Fruit fly (Drosophila melanogaster) whole organism, embryonic: ENCODE data around the gene CG13074.

Experiments used
- Bgb ChIP-seq: fragments of 200-800 bp; sonication (Bioruptor generic); IDR thresholded peaks from 2 replicates; pipeline ENCODE4 v1.3.6; 2022; ENCODE audit warnings: missing biosample characterization, missing genetic modification characterization; ENCODE audit not compliant: partially characterized antibody
- CG10209 ChIP-seq: fragments of 200-800 bp; sonication (Bioruptor generic); optimal IDR thresholded peaks from 3 replicates; lab custom pipeline; 2017; ENCODE audit warnings: missing biosample characterization, mild to moderate bottlenecking, missing genetic modification characterization, missing genetic modification reagents
- CG10565 ChIP-seq: fragments of 200-800 bp; sonication (Bioruptor generic); optimal IDR thresholded peaks from 3 replicates; lab custom pipeline; 2016; ENCODE audit warnings: missing biosample characterization, mild to moderate bottlenecking, missing genetic modification characterization
- CG12071 ChIP-seq: fragments of 200-800 bp; sonication (Bioruptor generic); optimal IDR thresholded peaks from 3 replicates; lab custom pipeline; 2018; ENCODE audit warnings: missing biosample characterization, mild to moderate bottlenecking, missing genetic modification characterization
- CG1529 ChIP-seq: fragments of 200-800 bp; sonication (Bioruptor generic); optimal IDR thresholded peaks from 3 replicates; lab custom pipeline; 2018; ENCODE audit warnings: missing biosample characterization, missing genetic modification characterization
- CG1603 ChIP-seq: fragments of 200-800 bp; sonication (Bioruptor generic); optimal IDR thresholded peaks from 2 replicates; lab custom pipeline; 2019; ENCODE audit warnings: missing biosample characterization, mild to moderate bottlenecking, missing genetic modification characterization, moderate library complexity
- CG16815 ChIP-seq: fragments of 200-800 bp; sonication (Bioruptor generic); optimal IDR thresholded peaks from 3 replicates; lab custom pipeline; 2017; ENCODE audit warnings: missing biosample characterization, mild to moderate bottlenecking, missing genetic modification characterization
- CG2199 ChIP-seq: fragments of 200-800 bp; sonication (Bioruptor generic); IDR thresholded peaks from 3 replicates; pipeline ENCODE4 v1.3.6; 2022; ENCODE audit warnings: missing biosample characterization, missing genetic modification characterization
- CG3065 ChIP-seq: fragments of 200-800 bp; sonication (Bioruptor generic); optimal IDR thresholded peaks from 2 replicates; lab custom pipeline; 2016; ENCODE audit warnings: missing biosample characterization, missing genetic modification characterization
- CG34376 ChIP-seq: fragments of 200-800 bp; sonication (Bioruptor generic); optimal IDR thresholded peaks from 2 replicates; lab custom pipeline; 2018; ENCODE audit warnings: missing biosample characterization, mild to moderate bottlenecking, missing genetic modification characterization
- CG3838 ChIP-seq: fragments of 200-800 bp; sonication (Bioruptor generic); optimal IDR thresholded peaks from 3 replicates; lab custom pipeline; 2016; ENCODE audit warnings: missing biosample characterization, missing genetic modification characterization
- CG4820 ChIP-seq: fragments of 200-800 bp; sonication (Bioruptor generic); optimal IDR thresholded peaks from 3 replicates; lab custom pipeline; 2016; ENCODE audit warnings: missing biosample characterization, missing genetic modification characterization
- CG4854 ChIP-seq: fragments of 200-800 bp; sonication (Bioruptor generic); optimal IDR thresholded peaks from 2 replicates; lab custom pipeline; 2016; ENCODE audit warnings: missing biosample characterization, missing genetic modification characterization, inconsistent platforms
- CG6765 ChIP-seq: fragments of 200-800 bp; sonication (Bioruptor generic); optimal IDR thresholded peaks from 3 replicates; lab custom pipeline; 2017; ENCODE audit warnings: missing biosample characterization, mild to moderate bottlenecking, missing genetic modification characterization
- CG6791 ChIP-seq: fragments of 200-800 bp; sonication (Bioruptor generic); IDR thresholded peaks from 3 replicates; pipeline ENCODE4 v1.3.6; 2022; ENCODE audit warnings: missing biosample characterization, missing genetic modification characterization; ENCODE audit not compliant: partially characterized antibody
- CG7839 ChIP-seq: fragments of 200-800 bp; sonication (Bioruptor generic); optimal IDR thresholded peaks from 3 replicates; lab custom pipeline; 2018; ENCODE audit warnings: missing biosample characterization, mild to moderate bottlenecking, missing genetic modification characterization, moderate library complexity
- CG8359 ChIP-seq: fragments of 200-800 bp; sonication (Bioruptor generic); optimal IDR thresholded peaks from 2 replicates; lab custom pipeline; 2017; ENCODE audit warnings: missing biosample characterization, mild to moderate bottlenecking, missing genetic modification characterization, borderline replicate concordance
- CG8944 ChIP-seq: fragments of 200-800 bp; sonication (Bioruptor generic); optimal IDR thresholded peaks from 3 replicates; lab custom pipeline; 2016; ENCODE audit warnings: missing biosample characterization, missing genetic modification characterization
- CG9727 ChIP-seq: fragments of 200-800 bp; sonication (Bioruptor generic); optimal IDR thresholded peaks from 3 replicates; lab custom pipeline; 2017; ENCODE audit warnings: missing biosample characterization, mild to moderate bottlenecking, missing genetic modification characterization
- CrebB ChIP-seq: fragments of 200-800 bp; sonication (Bioruptor generic); optimal IDR thresholded peaks from 3 replicates; lab custom pipeline; 2018; ENCODE audit warnings: missing biosample characterization, mild to moderate bottlenecking, missing genetic modification characterization
- D19A ChIP-seq: fragments of 200-800 bp; optimal IDR thresholded peaks from 3 replicates; lab custom pipeline; 2019; ENCODE audit warnings: missing biosample characterization, mild to moderate bottlenecking, missing genetic modification characterization, moderate library complexity
- Dek ChIP-seq: fragments of 200-800 bp; sonication (Bioruptor generic); optimal IDR thresholded peaks from 3 replicates; lab custom pipeline; 2019; ENCODE audit warnings: missing biosample characterization, mild to moderate bottlenecking, missing genetic modification characterization, moderate library complexity
- Dip2 ChIP-seq: fragments of 200-800 bp; sonication (Bioruptor generic); IDR thresholded peaks from 2 replicates; pipeline ENCODE4 v1.3.6; 2022; ENCODE audit warnings: missing biosample characterization, missing genetic modification characterization
- Doc2 ChIP-seq: fragments of 200-800 bp; sonication (Bioruptor generic); IDR thresholded peaks from 2 replicates; pipeline ENCODE4 v1.3.6; 2022; ENCODE audit warnings: missing biosample characterization, missing genetic modification characterization
- Elba2 ChIP-seq: fragments of 200-800 bp; sonication (Bioruptor generic); optimal IDR thresholded peaks from 3 replicates; lab custom pipeline; 2016; ENCODE audit warnings: missing biosample characterization, missing genetic modification characterization
- Poxn ChIP-seq: fragments of 200-800 bp; sonication (Bioruptor generic); IDR thresholded peaks from 2 replicates; pipeline ENCODE4 v1.3.6; 2022; ENCODE audit warnings: missing biosample characterization, missing genetic modification characterization
- Rfx ChIP-seq: fragments of 200-800 bp; sonication (Bioruptor generic); IDR thresholded peaks from 2 replicates; pipeline ENCODE4 v1.3.6; 2022; ENCODE audit warnings: missing biosample characterization, missing genetic modification characterization
- Sox102F ChIP-seq: fragments of 200-800 bp; sonication (Bioruptor generic); optimal IDR thresholded peaks from 2 replicates; lab custom pipeline; 2018; ENCODE audit warnings: missing biosample characterization, mild to moderate bottlenecking, missing genetic modification characterization, moderate library complexity
- amos ChIP-seq: fragments of 200-800 bp; sonication (Bioruptor generic); IDR thresholded peaks from 2 replicates; pipeline ENCODE4 v1.3.6; 2022; ENCODE audit warnings: missing biosample characterization, missing genetic modification characterization; ENCODE audit not compliant: partially characterized antibody
- aop ChIP-seq: fragments of 200-800 bp; sonication (Bioruptor generic); IDR thresholded peaks from 2 replicates; pipeline ENCODE4 v1.3.6; 2022; ENCODE audit warnings: missing biosample characterization, missing genetic modification characterization
- chm ChIP-seq: fragments of 200-800 bp; sonication (Bioruptor generic); IDR thresholded peaks from 2 replicates; pipeline ENCODE4 v1.3.6; 2022; ENCODE audit warnings: missing biosample characterization, missing genetic modification characterization
- croc ChIP-seq: fragments of 200-800 bp; sonication (Bioruptor generic); conservative IDR thresholded peaks from 3 replicates; pipeline ENCODE4 v1.3.6; 2022; ENCODE audit warnings: missing biosample characterization, missing genetic modification characterization
- dimm ChIP-seq: fragments of 200-800 bp; sonication (Bioruptor generic); IDR thresholded peaks from 2 replicates; pipeline ENCODE4 v1.3.6; 2022; ENCODE audit warnings: missing biosample characterization, missing genetic modification characterization
- dmrt11E ChIP-seq: fragments of 200-800 bp; sonication (Bioruptor generic); optimal IDR thresholded peaks from 3 replicates; lab custom pipeline; 2018; ENCODE audit warnings: missing biosample characterization, mild to moderate bottlenecking, missing genetic modification characterization, moderate library complexity
- exex ChIP-seq: fragments of 200-800 bp; sonication (Bioruptor generic); optimal IDR thresholded peaks from 4 replicates; lab custom pipeline; 2018; ENCODE audit warnings: missing biosample characterization, mild to moderate bottlenecking, missing genetic modification characterization, moderate library complexity
- fd64A ChIP-seq: fragments of 200-800 bp; sonication (Bioruptor generic); optimal IDR thresholded peaks from 3 replicates; lab custom pipeline; 2018; ENCODE audit warnings: missing biosample characterization, mild to moderate bottlenecking, missing genetic modification characterization
- fu2 ChIP-seq: fragments of 200-800 bp; sonication (Bioruptor generic); optimal IDR thresholded peaks from 2 replicates; lab custom pipeline; 2016; ENCODE audit warnings: missing biosample characterization, missing genetic modification characterization
- gem ChIP-seq: fragments of 200-800 bp; sonication (Bioruptor generic); optimal IDR thresholded peaks from 2 replicates; lab custom pipeline; 2019; ENCODE audit warnings: missing biosample characterization, mild to moderate bottlenecking, missing genetic modification characterization, moderate library complexity
- ind ChIP-seq: fragments of 200-800 bp; sonication (Bioruptor generic); optimal IDR thresholded peaks from 3 replicates; lab custom pipeline; 2016; ENCODE audit warnings: missing biosample characterization, missing genetic modification characterization
- lbe ChIP-seq: fragments of 200-800 bp; sonication (Bioruptor generic); optimal IDR thresholded peaks from 2 replicates; lab custom pipeline; 2016; ENCODE audit warnings: missing biosample characterization, mild to moderate bottlenecking, missing genetic modification characterization
- maf-S ChIP-seq: fragments of 200-800 bp; sonication (Bioruptor generic); optimal IDR thresholded peaks from 2 replicates; lab custom pipeline; 2016; ENCODE audit warnings: missing biosample characterization, missing genetic modification characterization
- nmo ChIP-seq: fragments of 200-800 bp; sonication (Bioruptor generic); optimal IDR thresholded peaks from 2 replicates; lab custom pipeline; 2018; ENCODE audit warnings: missing biosample characterization, mild to moderate bottlenecking, missing genetic modification characterization, moderate library complexity
- oc ChIP-seq: fragments of 200-800 bp; sonication (Bioruptor generic); optimal IDR thresholded peaks from 2 replicates; lab custom pipeline; 2018; ENCODE audit warnings: missing biosample characterization, mild to moderate bottlenecking, missing genetic modification characterization, moderate library complexity
- peb ChIP-seq: fragments of 200-800 bp; sonication (Bioruptor generic); IDR thresholded peaks from 2 replicates; pipeline ENCODE4 v1.3.6; 2022; ENCODE audit warnings: missing biosample characterization, missing genetic modification characterization
- rib ChIP-seq: fragments of 200-800 bp; sonication (Bioruptor generic); IDR thresholded peaks from 2 replicates; pipeline ENCODE4 v1.3.6; 2022; ENCODE audit warnings: missing biosample characterization, missing genetic modification characterization
- schlank ChIP-seq: fragments of 200-800 bp; sonication (Bioruptor generic); optimal IDR thresholded peaks from 2 replicates; lab custom pipeline; 2018; ENCODE audit warnings: missing biosample characterization, mild to moderate bottlenecking, missing genetic modification characterization
- stc ChIP-seq: fragments of 200-800 bp; sonication (Bioruptor generic); IDR thresholded peaks from 2 replicates; pipeline ENCODE4 v1.3.6; 2022; ENCODE audit warnings: missing biosample characterization, missing genetic modification characterization
- tio ChIP-seq: fragments of 200-800 bp; sonication (Bioruptor generic); optimal IDR thresholded peaks from 2 replicates; lab custom pipeline; 2017; ENCODE audit warnings: missing biosample characterization, missing genetic modification characterization, inconsistent platforms
- vvl ChIP-seq: fragments of 200-800 bp; sonication (Bioruptor generic); IDR thresholded peaks from 2 replicates; pipeline ENCODE4 v1.3.6; 2022; ENCODE audit warnings: missing biosample characterization, missing genetic modification characterization

Gene CG13074

dm6 chr3L:16131264-16132066, 34.2 kb upstream of the CG13074 start, which contains the start of the genes Trs20 and elg1 (continued):
- TF ChIP-seq nmo (peak; percentile 66), rib (0 out of 2 replicates have a peak, but pooled peaks have one; percentile 32), Elba2 (GFP tag; lab: Kevin White, UChicago) (peak; percentile 4), aop (GFP tag; lab: Robert Waterston, UW) (no peak), CG6765 (peak; percentile 27), CG2199 (GFP tag; lab: Robert Waterston, UW) (no peak), CG3065 (GFP tag; lab: Kevin White, UChicago) (no peak), vvl (peak; percentile 62), CG10209 (GFP tag; lab: Kevin White, UChicago) (peak; percentile 56), peb (no peak), CG10565 (GFP tag; lab: Kevin White, UChicago) (no peak), maf-S (GFP tag; lab: Kevin White, UChicago) (no peak), CG16815 (no peak), fd64A (GFP tag; lab: Kevin White, UChicago) (no peak), CG4820 (no peak), dimm (GFP tag; lab: Robert Waterston, UW) (no peak), CG1529 (GFP tag; lab: Kevin White, UChicago) (no peak), oc (tag; lab: Kevin White, UChicago) (no peak), exex (tag; lab: Kevin White, UChicago) (peak; percentile 54), CG8944 (GFP tag; lab: Kevin White, UChicago) (no peak), ind (GFP tag; lab: Kevin White, UChicago) (peak; percentile 39), Doc2 (GFP tag; lab: Robert Waterston, UW) (no peak), Poxn (GFP tag; lab: Robert Waterston, UW) (no peak), Rfx (GFP tag; lab: Robert Waterston, UW) (peak; percentile 65), CrebB (tag; lab: Kevin White, UChicago) (no peak), schlank (tag; lab: Kevin White, UChicago) (no peak), Bgb (GFP tag; lab: Robert Waterston, UW) (0 out of 2 replicates have a peak, but pooled peaks have one; percentile 7), CG6791 (GFP tag; lab: Robert Waterston, UW) (no peak), CG1603 (tag; lab: Kevin White, UChicago) (peak; percentile 43), CG9727 (peak; percentile 53), fu2 (GFP tag; lab: Kevin White, UChicago) (no peak), amos (GFP tag; lab: Robert Waterston, UW) (no peak), CG7839 (peak; percentile 74), Sox102F (GFP tag; lab: Kevin White, UChicago) (no peak), chm (GFP tag; lab: Robert Waterston, UW) (0 out of 2 replicates have a peak, but pooled peaks have one; percentile 26), croc (GFP tag; lab: Robert Waterston, UW) (no peak), lbe (peak; percentile 22), gem (tag; lab: Kevin White, UChicago) (peak; percentile 81), CG8359 (GFP tag; lab: Kevin White, UChicago) (no peak), CG4854 (no peak), Dek (tag; lab: Kevin White, UChicago) (peak; percentile 59), stc (0 out of 2 replicates have a peak, but pooled peaks have one; percentile 24), tio (GFP tag; lab: Kevin White, UChicago) (no peak), D19A (tag; lab: Kevin White, UChicago) (peak; percentile 74), Dip2 (GFP tag; lab: Robert Waterston, UW) (no peak), CG34376 (GFP tag; lab: Kevin White, UChicago) (no peak), CG12071 (GFP tag; lab: Kevin White, UChicago) (no peak), CG3838 (GFP tag; lab: Kevin White, UChicago) (no peak), dmrt11E (peak; percentile 59)
